Worm (Caenorhabditis elegans): Measurements from ENCODE around the gene kin-21.

DNA sequence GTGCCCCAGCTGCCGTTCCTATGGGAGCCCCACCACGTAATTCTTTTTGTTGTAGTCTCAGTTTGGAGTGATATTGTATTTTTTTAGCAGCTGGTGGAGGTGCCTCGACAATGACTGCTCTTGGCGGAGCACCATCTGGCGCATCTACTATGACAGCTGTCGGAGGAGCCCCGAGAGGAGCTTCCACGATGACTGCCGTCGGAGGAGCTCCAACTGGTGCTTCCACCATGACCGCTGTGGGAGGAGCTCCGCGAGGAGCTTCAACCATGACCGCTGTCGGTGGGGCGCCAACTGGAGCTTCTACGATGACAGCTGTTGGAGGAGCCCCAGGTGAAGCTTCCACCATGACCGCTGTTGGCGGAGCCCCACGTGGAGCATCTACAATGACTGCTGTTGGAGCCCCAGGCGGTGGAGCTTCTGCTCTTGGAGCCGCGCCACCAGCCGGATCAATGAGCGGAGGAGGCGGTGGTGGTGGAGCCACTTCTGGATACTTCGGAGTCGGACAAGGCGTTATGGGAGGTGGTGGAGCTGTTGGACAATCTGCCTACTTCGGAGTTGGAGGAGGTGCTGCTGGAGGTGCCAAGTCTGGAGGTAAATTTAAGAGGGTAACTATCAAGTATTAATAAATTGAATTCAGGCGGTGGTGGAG is 20.3 kb downstream of the kin-21 start:
- TF ChIP-seq dao-5 (tag; optimal IDR thresholded peaks at IDR 0.05) (no peak), him-1 (tag; optimal IDR thresholded peaks at IDR 0.05) (no peak), W03F9.2 (tag; optimal IDR thresholded peaks at IDR 0.05) (no peak)
